Worm (Caenorhabditis elegans) whole organism, mixed stage, embryonic: ENCODE measurements around the gene idpp-15.

Experiments
- M03D4.4 ChIP-seq: sonication (generic microtip); optimal IDR thresholded peaks from 2 replicates; lab custom pipeline; 2017; ENCODE audit warnings: mild to moderate bottlenecking, missing genetic modification characterization, missing compliant biosample characterization
- bed-3 ChIP-seq: fragments of 200-800 bp; sonication (Bioruptor generic); optimal IDR thresholded peaks from 3 replicates; lab custom pipeline; 2018; ENCODE audit warnings: mild to moderate bottlenecking, missing genetic modification characterization, moderate library complexity, missing compliant biosample characterization
- blmp-1 ChIP-seq: fragments of 150-350 bp; optimal IDR thresholded peaks from 2 replicates; lab custom pipeline; 2014; ENCODE audit warnings: missing biosample characterization, missing genetic modification characterization
- ceh-43 ChIP-seq: fragments of 200-800 bp; sonication (Bioruptor generic); optimal IDR thresholded peaks from 2 replicates; lab custom pipeline; 2018; ENCODE audit warnings: mild to moderate bottlenecking, missing genetic modification characterization, moderate library complexity, missing compliant biosample characterization
- ceh-83 ChIP-seq: fragments of 200-800 bp; sonication (Bioruptor generic); optimal IDR thresholded peaks from 2 replicates; lab custom pipeline; 2018; ENCODE audit warnings: mild to moderate bottlenecking, missing genetic modification characterization, missing compliant biosample characterization
- ces-1 ChIP-seq: fragments of 150-350 bp; optimal IDR thresholded peaks from 2 replicates; lab custom pipeline; 2014; ENCODE audit warnings: missing biosample characterization, missing genetic modification reagents, missing genetic modification characterization
- cnd-1 ChIP-seq: fragments of 200-800 bp; sonication (Bioruptor generic); optimal IDR thresholded peaks from 2 replicates; lab custom pipeline; 2018; ENCODE audit warnings: mild to moderate bottlenecking, missing genetic modification characterization, missing compliant biosample characterization
- drap-1 ChIP-seq: fragments of 200-800 bp; sonication (Bioruptor generic); optimal IDR thresholded peaks from 3 replicates; lab custom pipeline; 2018; ENCODE audit warnings: mild to moderate bottlenecking, missing genetic modification characterization, missing compliant biosample characterization
- elt-3 ChIP-seq: fragments of 150-350 bp; optimal IDR thresholded peaks from 2 replicates; lab custom pipeline; 2014; ENCODE audit warnings: missing biosample characterization, missing genetic modification characterization
- flh-1 ChIP-seq: fragments of 200-800 bp; sonication (Bioruptor generic); optimal IDR thresholded peaks from 2 replicates; lab custom pipeline; 2018; ENCODE audit warnings: mild to moderate bottlenecking, missing genetic modification characterization, moderate library complexity, missing compliant biosample characterization
- ham-2 ChIP-seq: fragments of 200-800 bp; sonication (Bioruptor generic); optimal IDR thresholded peaks from 2 replicates; lab custom pipeline; 2018; ENCODE audit warnings: mild to moderate bottlenecking, missing genetic modification characterization, missing compliant biosample characterization
- lin-13 ChIP-seq: fragments of 150-350 bp; optimal IDR thresholded peaks from 2 replicates; lab custom pipeline; 2014; ENCODE audit warnings: missing biosample characterization, missing genetic modification characterization
- lin-32 ChIP-seq: fragments of 200-800 bp; sonication (Bioruptor generic); optimal IDR thresholded peaks from 2 replicates; lab custom pipeline; 2018; ENCODE audit warnings: mild to moderate bottlenecking, missing genetic modification characterization, missing compliant biosample characterization
- lsy-2 ChIP-seq: fragments of 150-350 bp; optimal IDR thresholded peaks from 2 replicates; lab custom pipeline; 2014; ENCODE audit warnings: missing biosample characterization, missing genetic modification characterization
- mab-5 ChIP-seq: fragments of 150-350 bp; optimal IDR thresholded peaks from 2 replicates; lab custom pipeline; 2014; ENCODE audit warnings: missing biosample characterization, missing genetic modification characterization
- mep-1 ChIP-seq: fragments of 150-350 bp; optimal IDR thresholded peaks from 2 replicates; lab custom pipeline; 2017; ENCODE audit warnings: missing biosample characterization, missing genetic modification reagents, missing genetic modification characterization, inconsistent platforms
- mls-2 ChIP-seq: sonication (generic microtip); optimal IDR thresholded peaks from 2 replicates; lab custom pipeline; 2016; ENCODE audit warnings: mild to moderate bottlenecking, missing genetic modification characterization, moderate library complexity, missing compliant biosample characterization
- nhr-12 ChIP-seq: fragments of 150-350 bp; optimal IDR thresholded peaks from 2 replicates; lab custom pipeline; 2014; ENCODE audit warnings: missing biosample characterization, missing genetic modification characterization
- nhr-237 ChIP-seq: fragments of 150-350 bp; optimal IDR thresholded peaks from 2 replicates; lab custom pipeline; 2014; ENCODE audit warnings: missing biosample characterization, missing genetic modification characterization
- nhr-28 ChIP-seq: fragments of 150-350 bp; optimal IDR thresholded peaks from 2 replicates; lab custom pipeline; 2014; ENCODE audit warnings: missing biosample characterization, missing genetic modification characterization
- nhr-76 ChIP-seq: sonication (generic microtip); optimal IDR thresholded peaks from 2 replicates; lab custom pipeline; 2017; ENCODE audit warnings: missing biosample characterization, missing genetic modification characterization
- pha-4 ChIP-seq: fragments of 150-350 bp; optimal IDR thresholded peaks from 2 replicates; lab custom pipeline; 2018; ENCODE audit warnings: missing biosample characterization, missing genetic modification reagents, missing genetic modification characterization
- sem-2 ChIP-seq: fragments of 200-800 bp; sonication (Bioruptor generic); optimal IDR thresholded peaks from 2 replicates; lab custom pipeline; 2018; ENCODE audit warnings: mild to moderate bottlenecking, missing genetic modification characterization, missing compliant biosample characterization
- snpc-4 ChIP-seq: fragments of 150-350 bp; optimal IDR thresholded peaks from 2 replicates; lab custom pipeline; 2014; ENCODE audit warnings: missing biosample characterization, missing genetic modification characterization
- sptf-1 ChIP-seq: sonication (generic microtip); optimal IDR thresholded peaks from 2 replicates; lab custom pipeline; 2017; ENCODE audit warnings: mild to moderate bottlenecking, missing genetic modification characterization, moderate library complexity, missing compliant biosample characterization
- unc-120 ChIP-seq: sonication (generic microtip); optimal IDR thresholded peaks from 2 replicates; lab custom pipeline; 2017; ENCODE audit warnings: missing genetic modification characterization, missing compliant biosample characterization; ENCODE audit not compliant: poor library complexity, severe bottlenecking
- unc-39 ChIP-seq: fragments of 150-350 bp; optimal IDR thresholded peaks from 2 replicates; lab custom pipeline; 2014; ENCODE audit warnings: missing biosample characterization, missing genetic modification characterization
- zip-8 ChIP-seq: fragments of 150-350 bp; optimal IDR thresholded peaks from 2 replicates; lab custom pipeline; 2014; ENCODE audit warnings: missing biosample characterization, missing genetic modification characterization
- ztf-11 ChIP-seq: fragments of 150-350 bp; optimal IDR thresholded peaks from 2 replicates; lab custom pipeline; 2014; ENCODE audit warnings: missing biosample characterization, missing genetic modification characterization

The idpp-15 gene

DNA sequence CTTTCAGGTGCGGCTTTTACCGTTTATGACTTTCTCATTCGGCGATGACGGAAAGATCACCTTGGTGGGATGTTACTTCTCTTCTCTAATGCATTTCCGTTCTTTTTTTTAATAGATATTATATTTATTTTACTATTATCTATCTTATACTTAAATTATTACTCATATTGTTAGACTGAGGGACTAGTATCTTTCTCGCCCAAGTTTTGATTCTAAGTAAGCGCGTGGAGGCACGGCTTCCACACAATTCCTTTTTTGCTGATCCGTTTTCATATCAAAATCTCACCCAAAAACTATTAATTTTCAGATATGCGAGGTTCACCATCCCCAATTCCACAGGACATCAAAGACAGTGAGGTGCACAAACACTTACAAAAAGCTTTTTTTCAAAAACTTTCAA is 4.9 kb downstream of the idpp-15 start, which contains the start of gene ZC21.10:
Gene ZC21.10, plus strand, starts transcription at position 301 of the 400 bp plus-strand sequence.
- TF ChIP-seq sem-2 (GFP tag; lab: Kevin White, UChicago) (no peak), nhr-237 (no peak), flh-1 (no peak), ceh-43 (GFP tag; lab: Kevin White, UChicago) (no peak), elt-3 (no peak), ham-2 (GFP tag; lab: Kevin White, UChicago) (no peak), mep-1 (tag; lab: Kevin White, UChicago) (no peak), cnd-1 (no peak), snpc-4 (no peak), ces-1 (no peak), pha-4 (tag; lab: Kevin White, UChicago) (no peak), lin-32 (GFP tag; lab: Kevin White, UChicago) (no peak), lin-13 (tag; lab: Kevin White, UChicago) (no peak), ztf-11 (no peak), nhr-12 (tag; lab: Kevin White, UChicago) (no peak), sptf-1 (no peak)

DNA sequence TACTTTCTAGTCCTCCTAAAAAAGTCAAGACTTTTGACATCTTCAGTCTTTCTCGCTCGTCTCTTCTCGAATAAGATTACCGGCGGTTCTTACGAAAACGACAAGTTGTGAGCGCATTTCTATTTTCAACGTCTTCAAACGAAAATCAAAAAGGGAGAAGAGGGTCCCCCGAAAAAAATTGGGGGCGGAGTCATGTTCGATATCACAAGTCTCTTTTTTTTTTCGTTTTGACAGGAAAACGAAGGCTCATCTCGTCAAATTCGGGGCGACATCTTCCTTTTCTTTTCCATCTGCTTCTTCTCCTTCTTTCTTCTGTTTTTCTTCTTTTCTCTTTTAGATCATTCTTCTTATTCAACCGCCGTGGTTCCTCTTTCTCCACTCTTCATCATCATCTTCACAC is 9.0 kb downstream of the idpp-15 start:
- TF ChIP-seq nhr-28 (no peak), ces-1 (peak; percentile 4), ztf-11 (no peak), ham-2 (GFP tag; lab: Kevin White, UChicago) (no peak), unc-120 (tag; lab: Kevin White, UChicago) (no peak)

DNA sequence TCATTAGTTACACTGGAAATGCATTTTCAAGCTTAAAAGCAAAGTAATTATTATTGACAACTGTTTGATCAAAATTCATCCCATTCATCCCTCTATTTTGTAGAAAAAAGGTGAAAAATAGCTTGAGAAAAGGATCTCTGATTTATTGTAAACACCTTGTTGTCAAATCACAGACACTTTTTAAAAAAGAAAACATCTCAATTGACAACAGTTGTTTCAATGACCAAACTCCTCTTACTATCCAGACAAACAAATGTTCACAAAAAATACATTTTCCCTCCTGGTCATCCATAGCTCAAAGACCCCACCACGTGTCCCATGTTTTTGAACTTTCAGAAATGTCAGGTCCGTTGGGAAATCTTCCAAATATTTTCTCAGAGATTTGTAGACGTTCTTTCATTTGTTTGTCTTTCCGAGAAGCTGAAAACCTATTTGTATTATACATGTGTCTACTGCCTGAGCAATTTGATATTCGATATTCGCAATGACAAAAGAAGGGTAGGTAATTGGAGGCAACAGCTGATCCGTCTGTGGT is 9.8 kb downstream of the idpp-15 start, which contains the start of gene trp-1:
Gene trp-1, plus strand, starts transcription at position 485 of the 535 bp plus-strand sequence.
- TF ChIP-seq snpc-4 (no peak), blmp-1 (tag; lab: Kevin White, UChicago) (no peak), nhr-28 (no peak), pha-4 (tag; lab: Kevin White, UChicago) (no peak), sem-2 (GFP tag; lab: Kevin White, UChicago) (no peak), cnd-1 (no peak), lin-13 (tag; lab: Kevin White, UChicago) (no peak), bed-3 (GFP tag; lab: Kevin White, UChicago) (no peak)

DNA sequence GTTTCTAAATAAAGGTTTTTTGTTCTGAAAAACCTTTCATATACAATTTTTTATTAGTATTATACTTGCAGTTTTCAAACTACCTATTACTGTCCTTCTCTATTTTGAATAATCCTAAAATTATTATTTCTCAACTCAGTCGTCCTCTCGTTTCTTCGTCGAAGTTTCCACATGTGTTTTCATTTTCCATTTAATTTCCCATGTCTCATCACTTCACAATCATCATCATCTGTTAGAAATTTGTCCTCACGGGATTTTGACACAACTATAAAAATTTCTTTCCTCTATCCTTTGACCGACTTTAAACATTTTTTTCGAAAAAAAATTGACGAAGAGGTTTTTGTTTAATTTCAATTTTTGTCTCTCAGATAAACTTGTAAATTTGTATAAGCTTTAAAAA is 10.6 kb downstream of the idpp-15 start:
- no peak for TF ChIP-seq flh-1

DNA sequence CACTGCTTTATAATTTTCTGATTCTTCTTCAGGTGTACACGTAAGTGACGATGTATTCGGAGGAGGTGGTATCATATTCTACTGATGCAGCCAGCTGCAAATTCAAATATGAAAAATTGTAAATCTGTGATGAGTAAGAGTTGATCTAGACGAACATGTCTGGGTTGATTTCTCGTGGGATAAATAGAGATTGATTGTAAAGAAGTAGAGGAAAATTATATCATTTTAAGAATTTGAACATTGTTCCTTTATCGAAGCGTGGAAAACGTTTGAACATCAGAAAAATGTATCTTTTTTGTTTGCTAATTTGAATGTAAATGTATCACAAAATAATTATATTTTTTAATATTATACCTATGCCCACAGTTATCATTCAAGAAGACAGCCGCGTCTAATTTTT is 20.6 kb downstream of the idpp-15 start, which contains the start of gene ZC21.6:
Gene ZC21.6, minus strand, starts transcription at position 101 of the 400 bp plus-strand sequence.
- TF ChIP-seq lsy-2 (tag; lab: Kevin White, UChicago): no peak
- no peak for TF ChIP-seq ceh-83 (GFP tag; lab: Kevin White, UChicago)

DNA sequence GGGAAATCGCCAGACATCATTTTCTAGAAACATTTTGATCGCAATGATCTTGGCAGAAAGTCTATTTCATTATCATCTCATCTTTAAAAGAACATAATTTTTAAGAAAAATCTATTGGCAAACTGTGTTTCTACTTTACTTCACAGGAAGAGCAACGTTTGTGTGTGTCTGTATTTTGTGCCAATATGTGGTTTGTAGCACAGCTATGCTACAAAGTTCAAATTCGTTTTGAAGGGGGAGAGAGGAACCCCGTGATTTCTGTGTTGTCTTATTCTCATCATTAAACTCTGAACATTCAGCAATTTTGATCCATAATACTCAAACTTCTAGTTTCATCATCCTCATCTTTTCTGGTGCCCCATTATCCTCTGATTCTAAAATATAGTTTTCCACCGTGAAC is 26.8 kb downstream of the idpp-15 start:
- no peak for TF ChIP-seq mep-1 (tag; lab: Kevin White, UChicago)
- no peak for TF ChIP-seq cnd-1
- TF ChIP-seq mab-5 (tag; lab: Kevin White, UChicago): no peak
- no peak for TF ChIP-seq ztf-11
- no peak for TF ChIP-seq drap-1 (GFP tag; lab: Kevin White, UChicago)
- TF ChIP-seq zip-8 (tag; lab: Kevin White, UChicago): no peak
- no peak for TF ChIP-seq mls-2 (tag; lab: Kevin White, UChicago)
- TF ChIP-seq pha-4 (tag; lab: Kevin White, UChicago): no peak

DNA sequence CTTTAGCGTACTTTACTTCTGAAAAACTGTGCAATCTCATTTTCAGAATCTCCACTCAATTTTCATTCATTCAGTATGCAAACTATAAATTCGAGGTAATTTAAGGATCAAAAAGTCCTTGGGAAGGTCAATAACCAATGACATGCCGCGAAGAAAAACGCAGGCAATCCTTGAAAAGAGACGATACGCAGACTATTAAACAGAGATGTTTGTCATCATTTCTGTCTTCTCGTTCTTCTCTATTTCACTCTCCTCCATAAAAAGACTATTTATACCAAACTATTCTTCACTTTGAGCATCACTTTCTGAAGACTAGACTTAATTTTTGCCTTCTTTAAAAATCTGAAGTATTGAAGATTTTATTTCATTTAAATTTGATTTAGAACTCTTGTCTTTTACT is 27.3 kb downstream of the idpp-15 start, which contains the start of gene C02D5.4:
Gene C02D5.4, plus strand, starts transcription at position 41 of the 400 bp plus-strand sequence.
- no peak for TF ChIP-seq drap-1 (GFP tag; lab: Kevin White, UChicago)
- no peak for TF ChIP-seq unc-120 (tag; lab: Kevin White, UChicago)
- no peak for TF ChIP-seq ceh-43 (GFP tag; lab: Kevin White, UChicago)
- no peak for TF ChIP-seq mls-2 (tag; lab: Kevin White, UChicago)
- no peak for TF ChIP-seq snpc-4
- TF ChIP-seq unc-39: no peak
- no peak for TF ChIP-seq cnd-1
- TF ChIP-seq mab-5 (tag; lab: Kevin White, UChicago): no peak
- TF ChIP-seq nhr-12 (tag; lab: Kevin White, UChicago): no peak
- no peak for TF ChIP-seq pha-4 (tag; lab: Kevin White, UChicago)
- TF ChIP-seq mep-1 (tag; lab: Kevin White, UChicago): no peak
- TF ChIP-seq M03D4.4 (tag; lab: Kevin White, UChicago): no peak
- TF ChIP-seq nhr-76 (tag; lab: Kevin White, UChicago): no peak
- no peak for TF ChIP-seq elt-3
- no peak for TF ChIP-seq sem-2 (GFP tag; lab: Kevin White, UChicago)
- TF ChIP-seq nhr-237: no peak
- TF ChIP-seq flh-1: no peak
- TF ChIP-seq ham-2 (GFP tag; lab: Kevin White, UChicago): no peak
- TF ChIP-seq, all 35 proteins: peak for 0
